Worm (Caenorhabditis elegans) whole organism, L3 larva: ENCODE measurements around the gene R10H10.4.

Experiments used
- R02D3.7 ChIP-seq: fragments of 150-350 bp; optimal IDR thresholded peaks from 2 replicates; lab custom pipeline; 2014; ENCODE audit warnings: missing biosample characterization, missing genetic modification characterization
- ZK546.5 ChIP-seq: sonication (generic microtip); optimal IDR thresholded peaks from 2 replicates; lab custom pipeline; 2017; ENCODE audit warnings: missing biosample characterization, missing genetic modification characterization
- aly-2 ChIP-seq: fragments of 150-350 bp; optimal IDR thresholded peaks from 2 replicates; lab custom pipeline; 2014; ENCODE audit warnings: missing biosample characterization, missing genetic modification characterization
- ceh-28 ChIP-seq: fragments of 150-350 bp; optimal IDR thresholded peaks from 2 replicates; lab custom pipeline; 2014; ENCODE audit warnings: missing biosample characterization, missing genetic modification reagents, missing genetic modification characterization
- ceh-9 ChIP-seq: sonication (generic microtip); optimal IDR thresholded peaks from 2 replicates; lab custom pipeline; 2018; ENCODE audit warnings: missing biosample characterization, missing genetic modification characterization
- daf-12 ChIP-seq: fragments of 150-350 bp; optimal IDR thresholded peaks from 2 replicates; lab custom pipeline; 2014; ENCODE audit warnings: missing biosample characterization, missing genetic modification reagents, missing genetic modification characterization
- egl-27 ChIP-seq: sonication (generic microtip); optimal IDR thresholded peaks from 4 replicates; lab custom pipeline; 2017; ENCODE audit warnings: missing biosample characterization, missing genetic modification reagents, missing genetic modification characterization
- elt-2 ChIP-seq: sonication (generic microtip); optimal IDR thresholded peaks from 2 replicates; lab custom pipeline; 2016; ENCODE audit warnings: missing genetic modification reagents, mild to moderate bottlenecking, missing genetic modification characterization, missing compliant biosample characterization
- elt-3 ChIP-seq, 3 experiments: fragments of 150-350 bp in 1 of 3; sonication (generic microtip) in 2 of 3; optimal IDR thresholded peaks; 2 replicates in 2 of 3; 4 replicates in 1 of 3; lab custom pipeline; 2014 to 2017; ENCODE audit warnings: missing biosample characterization in 3 of 3, missing genetic modification characterization in 3 of 3
- eor-1 ChIP-seq, 2 experiments: fragments of 150-350 bp; optimal IDR thresholded peaks; 2 replicates each; lab custom pipeline; 2014 to 2018; ENCODE audit warnings: missing biosample characterization in 2 of 2, missing genetic modification characterization in 2 of 2
- fkh-10 ChIP-seq: sonication (generic microtip); optimal IDR thresholded peaks from 2 replicates; lab custom pipeline; 2017; ENCODE audit warnings: missing biosample characterization, missing genetic modification reagents, missing genetic modification characterization
- fkh-2 ChIP-seq: fragments of 150-350 bp; optimal IDR thresholded peaks from 2 replicates; lab custom pipeline; 2014; ENCODE audit warnings: missing biosample characterization, missing genetic modification reagents, missing genetic modification characterization
- fos-1 ChIP-seq: fragments of 150-350 bp; optimal IDR thresholded peaks from 2 replicates; lab custom pipeline; 2014; ENCODE audit warnings: missing biosample characterization, missing genetic modification characterization
- hmg-11 ChIP-seq: sonication (generic microtip); optimal IDR thresholded peaks from 2 replicates; lab custom pipeline; 2016; ENCODE audit warnings: missing genetic modification characterization, missing compliant biosample characterization
- jun-1 ChIP-seq: fragments of 150-350 bp; optimal IDR thresholded peaks from 2 replicates; lab custom pipeline; 2014; ENCODE audit warnings: missing biosample characterization, missing genetic modification reagents, missing genetic modification characterization
- lin-39 ChIP-seq: fragments of 150-350 bp; optimal IDR thresholded peaks from 2 replicates; lab custom pipeline; 2018; ENCODE audit warnings: missing biosample characterization, missing genetic modification reagents, missing genetic modification characterization
- nfya-1 ChIP-seq: sonication (generic microtip); optimal IDR thresholded peaks from 2 replicates; lab custom pipeline; 2017; ENCODE audit warnings: missing genetic modification characterization, mild to moderate bottlenecking, missing compliant biosample characterization, antibody characterized with exemption, moderate library complexity; ENCODE audit not compliant: insufficient read depth
- nhr-11 ChIP-seq: fragments of 150-350 bp; optimal IDR thresholded peaks from 2 replicates; lab custom pipeline; 2014; ENCODE audit warnings: missing biosample characterization, missing genetic modification characterization
- nhr-23 ChIP-seq: fragments of 150-350 bp; optimal IDR thresholded peaks from 2 replicates; lab custom pipeline; 2014; ENCODE audit warnings: missing biosample characterization, missing genetic modification reagents, missing genetic modification characterization
- nhr-237 ChIP-seq: fragments of 150-350 bp; optimal IDR thresholded peaks from 2 replicates; lab custom pipeline; 2014; ENCODE audit warnings: missing biosample characterization, missing genetic modification characterization
- nhr-28 ChIP-seq: fragments of 150-350 bp; optimal IDR thresholded peaks from 2 replicates; lab custom pipeline; 2014; ENCODE audit warnings: missing biosample characterization, missing genetic modification characterization
- nhr-43 ChIP-seq: sonication (generic microtip); optimal IDR thresholded peaks from 2 replicates; lab custom pipeline; 2016; ENCODE audit warnings: mild to moderate bottlenecking, missing genetic modification characterization, missing compliant biosample characterization; ENCODE audit not compliant: poor library complexity, severe bottlenecking
- nhr-67 ChIP-seq: fragments of 150-350 bp; optimal IDR thresholded peaks from 2 replicates; lab custom pipeline; 2014; ENCODE audit warnings: missing biosample characterization, missing genetic modification characterization
- nhr-76 ChIP-seq: fragments of 150-350 bp; sonication (generic microtip); optimal IDR thresholded peaks from 5 replicates; lab custom pipeline; 2014; ENCODE audit warnings: missing biosample characterization, missing genetic modification characterization
- nhr-77 ChIP-seq: fragments of 150-350 bp; optimal IDR thresholded peaks from 2 replicates; lab custom pipeline; 2014; ENCODE audit warnings: missing biosample characterization, missing genetic modification characterization
- pha-4 ChIP-seq: fragments of 150-350 bp; optimal IDR thresholded peaks from 2 replicates; lab custom pipeline; 2014; ENCODE audit warnings: missing biosample characterization, missing genetic modification reagents, missing genetic modification characterization
- pqm-1 ChIP-seq: fragments of 150-350 bp; optimal IDR thresholded peaks from 2 replicates; lab custom pipeline; 2017; ENCODE audit warnings: missing biosample characterization, missing genetic modification characterization, inconsistent platforms
- snpc-4 ChIP-seq: fragments of 150-350 bp; optimal IDR thresholded peaks from 2 replicates; lab custom pipeline; 2014; ENCODE audit warnings: missing biosample characterization, missing genetic modification characterization
- tbx-2 ChIP-seq: sonication (generic microtip); optimal IDR thresholded peaks from 2 replicates; lab custom pipeline; 2016; ENCODE audit warnings: mild to moderate bottlenecking, missing genetic modification characterization, missing compliant biosample characterization
- unc-62 ChIP-seq: fragments of 150-350 bp; sonication (generic microtip); optimal IDR thresholded peaks from 4 replicates; lab custom pipeline; 2014; ENCODE audit warnings: missing biosample characterization, missing genetic modification reagents, missing genetic modification characterization
- zag-1 ChIP-seq: fragments of 150-350 bp; optimal IDR thresholded peaks from 2 replicates; lab custom pipeline; 2014; ENCODE audit warnings: missing biosample characterization, missing genetic modification characterization
- ztf-11 ChIP-seq: fragments of 150-350 bp; optimal IDR thresholded peaks from 2 replicates; lab custom pipeline; 2014; ENCODE audit warnings: missing biosample characterization, missing genetic modification characterization
- ztf-4 ChIP-seq: fragments of 150-350 bp; optimal IDR thresholded peaks from 2 replicates; lab custom pipeline; 2014; ENCODE audit warnings: missing biosample characterization, missing genetic modification characterization

Gene R10H10.4

ce11 chrIV:10422230-10422629, 27.5 kb upstream of the R10H10.4 start:
- TF ChIP-seq fkh-2 (tag; lab: Kevin White, UChicago) (no peak), fkh-10 (no peak), elt-3 (tag; optimal IDR thresholded peaks at IDR 0.05; lab: Kevin White, UChicago) (no peak), daf-12 (tag; lab: Kevin White, UChicago) (no peak), ztf-4 (tag; lab: Kevin White, UChicago) (no peak), egl-27 (tag; lab: Kevin White, UChicago) (no peak), pha-4 (tag; lab: Kevin White, UChicago) (no peak), nhr-11 (no peak), nhr-237 (tag; lab: Kevin White, UChicago) (no peak), ztf-11 (tag; lab: Kevin White, UChicago) (no peak), ceh-9 (tag; lab: Kevin White, UChicago) (no peak), nhr-28 (tag; lab: Kevin White, UChicago) (no peak), pqm-1 (tag; lab: Kevin White, UChicago) (no peak), tbx-2 (tag; lab: Kevin White, UChicago) (no peak), nhr-43 (tag; lab: Kevin White, UChicago) (no peak), eor-1 (tag; optimal IDR thresholded peaks at IDR 0.05; lab: Kevin White, UChicago) (no peak)

ce11 chrIV:10421256-10421655, 26.5 kb upstream of the R10H10.4 start:
- no peak for TF ChIP-seq nfya-1 (tag; lab: Kevin White, UChicago)
- no peak for TF ChIP-seq lin-39 (tag; lab: Kevin White, UChicago)
- TF ChIP-seq fkh-2 (tag; lab: Kevin White, UChicago), result no peak
- TF ChIP-seq tbx-2 (tag; lab: Kevin White, UChicago), result no peak
- TF ChIP-seq nhr-11, result no peak
- no peak for TF ChIP-seq unc-62 (GFP tag; lab: Kevin White, UChicago)
- TF ChIP-seq ceh-9 (tag; lab: Kevin White, UChicago), result no peak
- TF ChIP-seq fkh-10, result no peak
- TF ChIP-seq elt-3 (tag; optimal IDR thresholded peaks at IDR 0.05; lab: Kevin White, UChicago), result no peak
- no peak for TF ChIP-seq daf-12 (tag; lab: Kevin White, UChicago)
- no peak for TF ChIP-seq ceh-28
- no peak for TF ChIP-seq ztf-11 (tag; lab: Kevin White, UChicago)
- TF ChIP-seq nhr-77 (tag; lab: Kevin White, UChicago), result no peak
- TF ChIP-seq hmg-11 (tag; lab: Kevin White, UChicago), result no peak
- TF ChIP-seq, all 47 proteins: peak for 0

- TF ChIP-seq tbx-2 (tag; lab: Kevin White, UChicago) (no peak), elt-2 (tag; lab: Kevin White, UChicago) (peak; percentile 61), hmg-11 (tag; lab: Kevin White, UChicago) (no peak), pqm-1 (tag; lab: Kevin White, UChicago) (peak; percentile 48), R02D3.7 (tag; lab: Kevin White, UChicago) (no peak), nhr-11 (no peak), nhr-23 (no peak), zag-1 (tag; lab: Kevin White, UChicago) (no peak), pha-4 (tag; lab: Kevin White, UChicago) (peak; percentile 44)
Measured at ce11 chrIV:10420440-10420839, 25.7 kb upstream of the R10H10.4 start.

ce11 chrIV:10419896-10420295, 25.1 kb upstream of the R10H10.4 start:
- TF ChIP-seq fkh-2 (tag; lab: Kevin White, UChicago) (no peak), ceh-9 (tag; lab: Kevin White, UChicago) (no peak), tbx-2 (tag; lab: Kevin White, UChicago) (no peak), egl-27 (tag; lab: Kevin White, UChicago) (no peak), nhr-67 (tag; lab: Kevin White, UChicago) (no peak), lin-39 (tag; lab: Kevin White, UChicago) (peak; percentile 73), jun-1 (no peak), nhr-76 (tag; lab: Kevin White, UChicago) (no peak), aly-2 (no peak), fkh-10 (no peak), ZK546.5 (tag; lab: Kevin White, UChicago) (no peak), elt-2 (tag; lab: Kevin White, UChicago) (no peak), hmg-11 (tag; lab: Kevin White, UChicago) (no peak), unc-62 (GFP tag; lab: Kevin White, UChicago) (peak; percentile 31), snpc-4 (tag; lab: Kevin White, UChicago) (no peak)

ce11 chrIV:10417781-10418180, 23.0 kb upstream of the R10H10.4 start, which contains the start of gene F13B12.6:
Gene F13B12.6, minus strand, starts transcription at chrIV:10417881.
- TF ChIP-seq pha-4 (tag; lab: Kevin White, UChicago), result no peak
- no peak for TF ChIP-seq fos-1 (tag; lab: Kevin White, UChicago)
